Worm (Caenorhabditis elegans): ENCODE data around the gene C15C8.6.

ce11 chrV:12792752-12793151 is 41.4 kb upstream of the C15C8.6 start, which contains the start of gene ugt-5:
- TF ChIP-seq snpc-1.2 (GFP tag; IDR thresholded peaks at IDR 0.05) (no peak), lin-13 (GFP tag; optimal IDR thresholded peaks at IDR 0.05) (no peak), lsy-2 (tag; optimal IDR thresholded peaks at IDR 0.05) (no peak), tag-97 (GFP tag; IDR thresholded peaks at IDR 0.05) (no peak)
